Worm (Caenorhabditis elegans) whole organism, early embryonic: ENCODE results near the gene noca-1.

ENCODE experiments used
- F13C5.2 ChIP-seq: sonication (generic microtip); optimal IDR thresholded peaks from 2 replicates; lab custom pipeline; 2017; ENCODE audit warnings: mild to moderate bottlenecking, missing genetic modification characterization, inconsistent platforms, missing compliant biosample characterization
- ama-1 ChIP-seq: fragments of 150-350 bp; optimal IDR thresholded peaks from 2 replicates; lab custom pipeline; 2014
- flt-1 ChIP-seq: fragments of 200-800 bp; sonication (Bioruptor generic); IDR thresholded peaks from 2 replicates; pipeline ENCODE4 v1.3.6; 2022; ENCODE audit warnings: missing genetic modification characterization, missing compliant biosample characterization
- hmbx-1 ChIP-seq: sonication (generic microtip); optimal IDR thresholded peaks from 2 replicates; lab custom pipeline; 2016; ENCODE audit warnings: mild to moderate bottlenecking, missing genetic modification characterization, missing compliant biosample characterization
- hmg-4 ChIP-seq: fragments of 200-800 bp; sonication (Bioruptor generic); optimal IDR thresholded peaks from 2 replicates; lab custom pipeline; 2018; ENCODE audit warnings: mild to moderate bottlenecking, missing genetic modification characterization, missing compliant biosample characterization
- pes-1 ChIP-seq: fragments of 200-800 bp; sonication (Bioruptor generic); IDR thresholded peaks from 2 replicates; pipeline ENCODE4 v1.3.6; 2022; ENCODE audit warnings: missing genetic modification reagents, missing genetic modification characterization, missing compliant biosample characterization
- scrt-1 ChIP-seq: fragments of 200-800 bp; sonication (Bioruptor generic); IDR thresholded peaks from 2 replicates; pipeline ENCODE4 v1.3.6; 2022; ENCODE audit warnings: missing genetic modification characterization, missing compliant biosample characterization
- sea-1 ChIP-seq: fragments of 200-800 bp; sonication (Bioruptor generic); conservative IDR thresholded peaks from 2 replicates; pipeline ENCODE4 v1.3.6; 2022; ENCODE audit warnings: missing genetic modification characterization, missing compliant biosample characterization
- tbx-37 ChIP-seq: fragments of 200-800 bp; sonication (Bioruptor generic); conservative IDR thresholded peaks from 2 replicates; pipeline ENCODE4 v1.3.6; 2022; ENCODE audit warnings: missing genetic modification reagents, missing genetic modification characterization, missing compliant biosample characterization
- tra-4 ChIP-seq: sonication (generic microtip); optimal IDR thresholded peaks from 2 replicates; lab custom pipeline; 2017; ENCODE audit warnings: missing genetic modification characterization, missing compliant biosample characterization

- TF ChIP-seq ama-1: no peak
- TF ChIP-seq flt-1 (GFP tag; lab: Robert Waterston, UW): no peak
- TF ChIP-seq tra-4 (tag; lab: Kevin White, UChicago): no peak
- no peak for TF ChIP-seq hmg-4 (GFP tag; lab: Kevin White, UChicago)
- no peak for TF ChIP-seq pes-1 (GFP tag; lab: Robert Waterston, UW)
- TF ChIP-seq scrt-1 (GFP tag; lab: Robert Waterston, UW): no peak
- no peak for TF ChIP-seq hmbx-1
- no peak for TF ChIP-seq F13C5.2 (tag; lab: Kevin White, UChicago)
- TF ChIP-seq sea-1 (GFP tag; lab: Robert Waterston, UW): no peak
- no peak for TF ChIP-seq tbx-37 (GFP tag; lab: Robert Waterston, UW)
Observed at ce11 chrV:13120097-13120496, 32.6 kb upstream of the noca-1 start, which contains the start of gene max-1.
